Worm (Caenorhabditis elegans) whole organism, L4/young adult: Measurements from ENCODE around the gene fbxa-167.

Experiments used
- W03F9.2 ChIP-seq: fragments of 150-350 bp; optimal IDR thresholded peaks from 2 replicates; lab custom pipeline; 2014; ENCODE audit warnings: missing biosample characterization, missing genetic modification characterization
- dao-5 ChIP-seq: sonication (generic microtip); optimal IDR thresholded peaks from 2 replicates; lab custom pipeline; 2016; ENCODE audit warnings: missing genotype, missing genetic modification characterization, moderate library complexity, missing compliant biosample characterization
- him-1 ChIP-seq: sonication (generic microtip); optimal IDR thresholded peaks from 2 replicates; lab custom pipeline; 2016; ENCODE audit warnings: missing genotype, missing genetic modification reagents, missing genetic modification characterization, missing compliant biosample characterization

DNA sequence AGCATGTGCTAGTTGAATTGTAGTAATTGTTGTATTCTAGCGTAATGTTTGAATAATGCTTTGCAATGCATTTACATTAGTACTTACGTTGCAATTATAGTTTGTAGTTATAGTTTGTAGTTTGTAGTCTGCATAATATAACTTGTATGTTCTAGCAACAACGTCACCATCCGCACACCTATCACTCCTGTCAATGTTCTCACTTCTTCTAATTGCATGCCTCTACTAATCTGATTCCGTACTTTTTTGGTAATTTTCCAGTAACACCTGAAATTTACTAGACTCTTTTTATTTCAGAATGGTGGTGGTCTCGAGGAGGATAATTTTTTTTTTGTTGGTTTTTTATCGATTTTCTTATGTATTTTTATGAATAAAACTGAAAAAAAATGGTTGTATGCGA, 4.7 kb upstream of the fbxa-167 start:
- TF ChIP-seq him-1 (tag; lab: Kevin White, UChicago) = no peak
- no peak for TF ChIP-seq dao-5
- no peak for TF ChIP-seq W03F9.2 (tag; lab: Kevin White, UChicago)
